Fruit fly (Drosophila melanogaster): ENCODE data around the gene CG42507.

The CG42507 gene

dm6 chr3L:14784241-14784948 lies 26.6 kb upstream of the CG42507 start:
- TF ChIP-seq usp (GFP tag; optimal IDR thresholded peaks at IDR 0.05) = no peak
- no peak for TF ChIP-seq EcR (GFP tag; optimal IDR thresholded peaks at IDR 0.05)
- TF ChIP-seq pan (optimal IDR thresholded peaks at IDR 0.05) = no peak
- TF ChIP-seq CG8478 (optimal IDR thresholded peaks at IDR 0.05) = no peak

dm6 chr3L:14783363-14783627 lies 25.5 kb upstream of the CG42507 start:
- TF ChIP-seq Dll (optimal IDR thresholded peaks at IDR 0.05) (no peak), usp (GFP tag; optimal IDR thresholded peaks at IDR 0.05) (no peak), pan (optimal IDR thresholded peaks at IDR 0.05) (no peak), psq (optimal IDR thresholded peaks at IDR 0.05) (no peak), EcR (GFP tag; optimal IDR thresholded peaks at IDR 0.05) (no peak), CG8478 (optimal IDR thresholded peaks at IDR 0.05) (no peak)

dm6 chr3L:14782626-14783362 lies 25.0 kb upstream of the CG42507 start:
- TF ChIP-seq pan (optimal IDR thresholded peaks at IDR 0.05) = no peak
- no peak for TF ChIP-seq usp (GFP tag; optimal IDR thresholded peaks at IDR 0.05)
- no peak for TF ChIP-seq EcR (GFP tag; optimal IDR thresholded peaks at IDR 0.05)
- no peak for TF ChIP-seq psq (optimal IDR thresholded peaks at IDR 0.05)
- TF ChIP-seq Dll (optimal IDR thresholded peaks at IDR 0.05) = no peak
- no peak for TF ChIP-seq CG8478 (optimal IDR thresholded peaks at IDR 0.05)

- no peak for TF ChIP-seq Dll (optimal IDR thresholded peaks at IDR 0.05)
- TF ChIP-seq pan (optimal IDR thresholded peaks at IDR 0.05) = no peak
- no peak for TF ChIP-seq psq (optimal IDR thresholded peaks at IDR 0.05)
- no peak for TF ChIP-seq CG8478 (optimal IDR thresholded peaks at IDR 0.05)
- no peak for TF ChIP-seq EcR (GFP tag; optimal IDR thresholded peaks at IDR 0.05)
- no peak for TF ChIP-seq usp (GFP tag; optimal IDR thresholded peaks at IDR 0.05)
Measured at dm6 chr3L:14781863-14782218, 24.1 kb upstream of the CG42507 start.

dm6 chr3L:14781082-14781862 lies 23.5 kb upstream of the CG42507 start:
- TF ChIP-seq psq (optimal IDR thresholded peaks at IDR 0.05) (no peak), EcR (GFP tag; optimal IDR thresholded peaks at IDR 0.05) (peak; percentile 59 to 86)

dm6 chr3L:14780187-14780586 lies 22.4 kb upstream of the CG42507 start:
- TF ChIP-seq Dll (optimal IDR thresholded peaks at IDR 0.05) (no peak), CG8478 (optimal IDR thresholded peaks at IDR 0.05) (no peak), usp (GFP tag; optimal IDR thresholded peaks at IDR 0.05) (no peak), psq (optimal IDR thresholded peaks at IDR 0.05) (no peak), pan (optimal IDR thresholded peaks at IDR 0.05) (no peak), EcR (GFP tag; optimal IDR thresholded peaks at IDR 0.05) (no peak)

- TF ChIP-seq EcR (GFP tag; optimal IDR thresholded peaks at IDR 0.05) (no peak), CG8478 (optimal IDR thresholded peaks at IDR 0.05) (no peak), Dll (optimal IDR thresholded peaks at IDR 0.05) (no peak), pan (optimal IDR thresholded peaks at IDR 0.05) (no peak), psq (optimal IDR thresholded peaks at IDR 0.05) (no peak), usp (GFP tag; optimal IDR thresholded peaks at IDR 0.05) (no peak)
Measured at dm6 chr3L:14779289-14779688, 21.5 kb upstream of the CG42507 start.

- TF ChIP-seq psq (optimal IDR thresholded peaks at IDR 0.05) (no peak), usp (GFP tag; optimal IDR thresholded peaks at IDR 0.05) (no peak), CG8478 (optimal IDR thresholded peaks at IDR 0.05) (no peak), Dll (optimal IDR thresholded peaks at IDR 0.05) (no peak), pan (optimal IDR thresholded peaks at IDR 0.05) (no peak), EcR (GFP tag; optimal IDR thresholded peaks at IDR 0.05) (no peak)
Measured at dm6 chr3L:14775711-14776660, 18.2 kb upstream of the CG42507 start, which contains the start of gene mop. TSS of gene mop (minus strand) at chr3L:14776129.

dm6 chr3L:14769183-14769582 lies 11.4 kb upstream of the CG42507 start, which contains the start of gene Mgat4b:
TSS of gene Mgat4b (minus strand) at chr3L:14769283.
- no peak for TF ChIP-seq CG8478 (optimal IDR thresholded peaks at IDR 0.05)
- no peak for TF ChIP-seq pan (optimal IDR thresholded peaks at IDR 0.05)

dm6 chr3L:14761837-14762785 lies 4.3 kb upstream of the CG42507 start, which contains the start of the genes Tsen34 and Mgat4a:
TSS of gene Tsen34 (minus strand) at chr3L:14761844.
TSS of gene Mgat4a (plus strand) at chr3L:14762028.
- TF ChIP-seq CG8478 (optimal IDR thresholded peaks at IDR 0.05) (no peak), pan (optimal IDR thresholded peaks at IDR 0.05) (no peak), psq (optimal IDR thresholded peaks at IDR 0.05) (no peak), Dll (optimal IDR thresholded peaks at IDR 0.05) (no peak), EcR (GFP tag; optimal IDR thresholded peaks at IDR 0.05) (no peak), usp (GFP tag; optimal IDR thresholded peaks at IDR 0.05) (no peak)

Data from whole organism.